Worm (Caenorhabditis elegans): ENCODE results near the gene Y71G10AR.4.
"Not testable (repeated sequence)": the region's sequence is repeated elsewhere in the genome, so short reads cannot be mapped to it uniquely, and the experiment has no call there.

Gene Y71G10AR.4

DNA sequence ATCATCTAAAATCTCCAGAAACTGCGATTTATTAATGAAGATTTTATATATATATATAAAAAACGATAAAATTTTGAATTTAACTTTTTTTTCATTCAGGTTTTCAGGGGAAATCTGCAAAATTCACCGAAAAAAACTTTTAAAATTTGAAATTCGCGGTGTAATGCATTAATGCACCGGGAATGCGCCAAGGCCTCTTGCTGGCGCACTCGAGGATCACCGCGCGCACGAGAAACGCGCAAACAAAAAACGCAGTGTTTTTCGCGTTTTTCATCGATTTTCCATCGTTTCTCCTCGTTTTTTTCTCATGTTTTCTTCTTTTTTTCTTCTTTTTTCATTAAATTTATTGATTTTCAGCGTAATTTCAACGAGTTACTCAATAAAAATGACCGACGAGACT, 21.3 kb upstream of the Y71G10AR.4 start, which contains the start of gene hrpu-2 (continued):
- TF ChIP-seq hlh-13 (GFP tag; optimal IDR thresholded peaks at IDR 0.05) (no peak), hlh-6 (tag; optimal IDR thresholded peaks at IDR 0.05) (no peak), ceh-19 (GFP tag; optimal IDR thresholded peaks at IDR 0.05) (no peak), ref-2 (tag; optimal IDR thresholded peaks at IDR 0.05) (no peak), nhr-11 (tag; optimal IDR thresholded peaks at IDR 0.05) (no peak), ceh-18 (tag; optimal IDR thresholded peaks at IDR 0.05) (no peak), rnt-1 (tag; optimal IDR thresholded peaks at IDR 0.05) (no peak), odd-2 (tag; optimal IDR thresholded peaks at IDR 0.05) (no peak), zip-5 (tag; optimal IDR thresholded peaks at IDR 0.05) (no peak), Y22D7AL.16 (tag; optimal IDR thresholded peaks at IDR 0.05) (no peak), K09A11.1 (tag; optimal IDR thresholded peaks at IDR 0.05; ENCODE audit: insufficient read depth) (no peak), elt-2 (tag; optimal IDR thresholded peaks at IDR 0.05) (peak; percentile 18), hlh-15 (tag; optimal IDR thresholded peaks at IDR 0.05) (no peak), fkh-6 (tag; optimal IDR thresholded peaks at IDR 0.05) (no peak), madf-2 (tag; optimal IDR thresholded peaks at IDR 0.05) (no peak), ttx-3 (tag; optimal IDR thresholded peaks at IDR 0.05) (no peak), ets-4 (tag; optimal IDR thresholded peaks at IDR 0.05) (no peak), ceh-22 (tag; optimal IDR thresholded peaks at IDR 0.05) (no peak), ceh-6 (GFP tag; optimal IDR thresholded peaks at IDR 0.05) (no peak), unc-42 (tag; optimal IDR thresholded peaks at IDR 0.05) (peak; percentile 58), gmeb-2 (tag; optimal IDR thresholded peaks at IDR 0.05) (no peak), ceh-14 (tag; optimal IDR thresholded peaks at IDR 0.05) (no peak), ceh-9 (tag; optimal IDR thresholded peaks at IDR 0.05) (no peak)

DNA sequence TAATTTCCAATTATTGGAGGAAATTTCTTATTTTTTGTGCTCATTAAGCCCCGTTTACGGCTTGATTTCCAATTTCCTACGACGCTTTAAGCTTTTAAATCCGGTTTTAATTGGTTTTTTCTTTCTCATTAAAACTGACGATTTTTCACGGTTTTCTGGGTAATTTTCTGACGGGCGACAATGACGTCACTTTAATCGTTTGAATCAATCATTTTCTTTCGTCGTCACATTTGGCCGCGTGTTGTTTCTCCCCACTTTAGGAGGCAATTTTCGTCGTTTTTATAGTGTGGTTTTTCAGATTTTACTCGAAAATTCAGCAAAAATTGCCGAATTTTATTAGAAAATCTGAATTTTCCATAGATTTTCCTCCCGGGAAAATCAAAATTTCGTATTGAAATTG, 5.8 kb upstream of the Y71G10AR.4 start:
- TF ChIP-seq ceh-14 (tag; optimal IDR thresholded peaks at IDR 0.05) (peak; percentile 33), K02D7.2 (tag; optimal IDR thresholded peaks at IDR 0.05) (no peak)

- TF ChIP-seq fax-1 (tag; optimal IDR thresholded peaks at IDR 0.05) (no peak), ceh-14 (tag; optimal IDR thresholded peaks at IDR 0.05) (no peak), mec-3 (tag; optimal IDR thresholded peaks at IDR 0.05; ENCODE audit: borderline replicate concordance) (no peak), C08G9.2 (tag; optimal IDR thresholded peaks at IDR 0.05) (no peak), fkh-6 (tag; optimal IDR thresholded peaks at IDR 0.05) (no peak), ceh-9 (tag; optimal IDR thresholded peaks at IDR 0.05) (no peak)
Observed at ce11 chrIV:2193558-2193957, 5.3 kb upstream of the Y71G10AR.4 start.

ce11 chrIV:2195598-2195997, 3.2 kb upstream of the Y71G10AR.4 start:
- TF ChIP-seq sox-4 (tag; optimal IDR thresholded peaks at IDR 0.05) (no peak), ceh-30 (tag; optimal IDR thresholded peaks at IDR 0.05) (no peak), ceh-6 (GFP tag; optimal IDR thresholded peaks at IDR 0.05) (no peak), hlh-6 (tag; optimal IDR thresholded peaks at IDR 0.05) (no peak), pag-3 (tag; optimal IDR thresholded peaks at IDR 0.05; ENCODE audit: borderline replicate concordance) (no peak), pqm-1 (tag; optimal IDR thresholded peaks at IDR 0.05) (no peak), ztf-16 (tag; optimal IDR thresholded peaks at IDR 0.05) (no peak), pha-2 (tag; optimal IDR thresholded peaks at IDR 0.05) (no peak), lin-11 (tag; optimal IDR thresholded peaks at IDR 0.05) (no peak)

ce11 chrIV:2216756-2217155, 17.9 kb downstream of the Y71G10AR.4 start, which contains the start of gene T04C4.3:
Gene T04C4.3 (minus strand): TSS chrIV:2216856.
- TF ChIP-seq ceh-6 (GFP tag; optimal IDR thresholded peaks at IDR 0.05); nhr-11 (tag; optimal IDR thresholded peaks at IDR 0.05); ceh-9 (tag; optimal IDR thresholded peaks at IDR 0.05): not testable (repeated sequence)

Data from whole organism, late embryonic.